Fruit fly (Drosophila melanogaster): ENCODE data around the gene Hira.

Gene Hira

DNA sequence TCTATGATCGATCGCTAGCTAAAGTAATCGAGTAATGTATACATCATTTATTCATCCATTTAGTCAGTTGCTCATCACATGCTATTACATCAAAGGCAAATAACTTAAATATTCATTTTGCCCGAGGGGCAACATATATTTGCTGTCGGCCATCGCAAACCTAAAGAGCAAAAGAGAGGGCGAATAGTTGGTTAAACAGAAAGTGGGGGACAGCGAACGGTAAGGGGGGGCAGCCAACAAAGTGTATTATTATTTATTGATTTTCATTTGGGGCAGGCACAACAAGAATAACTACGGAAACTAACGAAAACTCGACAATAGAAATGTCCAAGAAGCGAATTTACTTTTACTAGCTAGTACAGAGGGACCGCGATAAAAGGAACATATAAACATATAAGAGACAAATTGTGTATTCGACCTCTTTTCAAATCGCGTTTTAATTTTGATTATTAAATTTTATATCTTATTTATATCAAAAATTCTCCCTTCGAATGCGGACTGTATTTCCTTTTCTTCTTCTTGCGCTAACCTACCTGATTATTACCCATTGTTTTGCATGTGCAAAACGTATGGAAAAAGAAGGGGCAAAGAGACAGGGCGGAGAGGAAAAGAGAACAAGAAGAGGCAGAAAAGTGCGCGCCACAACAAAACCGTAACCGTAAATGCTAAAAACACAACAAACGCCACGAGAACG, 30.6 kb upstream of the Hira start (continued):
- TF ChIP-seq CG12659 (GFP tag; optimal IDR thresholded peaks at IDR 0.05) (no peak), CG9797 (GFP tag; optimal IDR thresholded peaks at IDR 0.05) (no peak), pum (GFP tag; optimal IDR thresholded peaks at IDR 0.05) (no peak), dm (GFP tag; optimal IDR thresholded peaks at IDR 0.05) (no peak), crol (GFP tag; IDR thresholded peaks at IDR 0.05) (peak; percentile 65), Usf (GFP tag; optimal IDR thresholded peaks at IDR 0.05) (no peak), Dll (GFP tag; IDR thresholded peaks at IDR 0.05; ENCODE audit: partially characterized antibody) (no peak), CG1602 (GFP tag; optimal IDR thresholded peaks at IDR 0.05) (no peak), CG6272 (GFP tag; IDR thresholded peaks at IDR 0.05) (peak; percentile 38), CG11085 (GFP tag; IDR thresholded peaks at IDR 0.05) (peak; percentile 45; the same call in 1 of the 2 replicates), Hr78 (GFP tag; optimal IDR thresholded peaks at IDR 0.05) (no peak), CG43689 (GFP tag; IDR thresholded peaks at IDR 0.05) (no peak), CG3726 (GFP tag; IDR thresholded peaks at IDR 0.05) (no peak), HLH3B (GFP tag; IDR thresholded peaks at IDR 0.05) (no peak), sna (GFP tag; IDR thresholded peaks at IDR 0.05; ENCODE audit: partially characterized antibody) (no peak), CG2116 (GFP tag; optimal IDR thresholded peaks at IDR 0.05) (no peak), nerfin-1 (tag; optimal IDR thresholded peaks at IDR 0.05) (no peak), NfI (GFP tag; optimal IDR thresholded peaks at IDR 0.05) (no peak), Poxn (GFP tag; IDR thresholded peaks at IDR 0.05) (peak; percentile 41; the same call in 1 of the 2 replicates), CG7928 (GFP tag; optimal IDR thresholded peaks at IDR 0.05) (no peak), CG9817 (tag; optimal IDR thresholded peaks at IDR 0.05) (peak; percentile 11), sim (GFP tag; IDR thresholded peaks at IDR 0.05) (no peak), BtbVII (GFP tag; optimal IDR thresholded peaks at IDR 0.05) (no peak), CG6654 (GFP tag; optimal IDR thresholded peaks at IDR 0.05) (no peak), Max (GFP tag; optimal IDR thresholded peaks at IDR 0.05) (no peak), fd96Cb (tag; optimal IDR thresholded peaks at IDR 0.05) (peak; percentile 13), repo (GFP tag; optimal IDR thresholded peaks at IDR 0.05) (no peak), ac (GFP tag; optimal IDR thresholded peaks at IDR 0.05) (no peak), CG16815 (GFP tag; optimal IDR thresholded peaks at IDR 0.05) (no peak), sd (tag; optimal IDR thresholded peaks at IDR 0.05) (no peak), CG12236 (GFP tag; optimal IDR thresholded peaks at IDR 0.05) (no peak), emc (GFP tag; optimal IDR thresholded peaks at IDR 0.05) (no peak), CG31441 (GFP tag; IDR thresholded peaks at IDR 0.05) (no peak), CG6683 (GFP tag; optimal IDR thresholded peaks at IDR 0.05) (no peak), CG14667 (GFP tag; IDR thresholded peaks at IDR 0.05) (no peak; the same call in none of the 2 replicates), Hsf (GFP tag; optimal IDR thresholded peaks at IDR 0.05) (no peak), grn (GFP tag; optimal IDR thresholded peaks at IDR 0.05) (no peak), Jarid2 (GFP tag; optimal IDR thresholded peaks at IDR 0.05) (no peak), dysf (GFP tag; IDR thresholded peaks at IDR 0.05) (peak; percentile 60), fd3F (GFP tag; optimal IDR thresholded peaks at IDR 0.05) (peak; percentile 38), Nf-YC (tag; optimal IDR thresholded peaks at IDR 0.05) (no peak), CG12219 (GFP tag; optimal IDR thresholded peaks at IDR 0.05) (no peak), CG34224 (GFP tag; IDR thresholded peaks at IDR 0.05; ENCODE audit: partially characterized antibody) (no peak), Trl (optimal IDR thresholded peaks at IDR 0.05) (peak in 1 of 2 experiments; percentile 26), Trl (GFP tag; optimal IDR thresholded peaks at IDR 0.05) (no peak), Blimp-1 (GFP tag; optimal IDR thresholded peaks at IDR 0.05) (no peak), CG17802 (tag; optimal IDR thresholded peaks at IDR 0.05) (no peak), CG10565 (GFP tag; optimal IDR thresholded peaks at IDR 0.05) (no peak), zf30C (GFP tag; optimal IDR thresholded peaks at IDR 0.05) (no peak), CG3407 (GFP tag; optimal IDR thresholded peaks at IDR 0.05) (no peak)
